Fruit fly (Drosophila melanogaster) whole organism, embryonic: ENCODE measurements around the gene eIF1.

Source experiments
- B-H2 ChIP-seq: fragments of 200-800 bp; sonication (Bioruptor generic); optimal IDR thresholded peaks from 2 replicates; lab custom pipeline; 2018; ENCODE audit warnings: missing biosample characterization, mild to moderate bottlenecking, missing genetic modification characterization
- CG10209 ChIP-seq: fragments of 200-800 bp; sonication (Bioruptor generic); optimal IDR thresholded peaks from 3 replicates; lab custom pipeline; 2017; ENCODE audit warnings: missing biosample characterization, mild to moderate bottlenecking, missing genetic modification characterization, missing genetic modification reagents
- CG10543 ChIP-seq: fragments of 200-800 bp; sonication (Bioruptor generic); optimal IDR thresholded peaks from 3 replicates; lab custom pipeline; 2017; ENCODE audit warnings: missing biosample characterization, mild to moderate bottlenecking, missing genetic modification characterization, moderate library complexity
- CG1233 ChIP-seq: fragments of 200-800 bp; sonication (Bioruptor generic); optimal IDR thresholded peaks from 4 replicates; lab custom pipeline; 2018; ENCODE audit warnings: missing biosample characterization, mild to moderate bottlenecking, missing genetic modification characterization
- CG12391 ChIP-seq: fragments of 200-800 bp; sonication (Bioruptor generic); optimal IDR thresholded peaks from 3 replicates; lab custom pipeline; 2018; ENCODE audit warnings: missing biosample characterization, mild to moderate bottlenecking, missing genetic modification characterization, moderate library complexity
- CG13296 ChIP-seq: fragments of 200-800 bp; sonication (Bioruptor generic); optimal IDR thresholded peaks from 3 replicates; lab custom pipeline; 2018; ENCODE audit warnings: missing biosample characterization, mild to moderate bottlenecking, missing genetic modification characterization
- CG15011 ChIP-seq: fragments of 200-800 bp; sonication (Bioruptor generic); optimal IDR thresholded peaks from 3 replicates; lab custom pipeline; 2018; ENCODE audit warnings: missing biosample characterization, mild to moderate bottlenecking, missing genetic modification characterization
- CG18764 ChIP-seq: fragments of 200-800 bp; sonication (Bioruptor generic); optimal IDR thresholded peaks from 3 replicates; lab custom pipeline; 2016; ENCODE audit warnings: missing biosample characterization, missing genetic modification characterization
- CG2199 ChIP-seq: fragments of 200-800 bp; sonication (Bioruptor generic); IDR thresholded peaks from 3 replicates; pipeline ENCODE4 v1.3.6; 2022; ENCODE audit warnings: missing biosample characterization, missing genetic modification characterization
- CG2875 ChIP-seq: fragments of 200-800 bp; sonication (Bioruptor generic); optimal IDR thresholded peaks from 2 replicates; lab custom pipeline; 2017; ENCODE audit warnings: missing biosample characterization, mild to moderate bottlenecking, missing genetic modification characterization, missing genetic modification reagents
- CG2889 ChIP-seq: fragments of 200-800 bp; sonication (Bioruptor generic); IDR thresholded peaks from 3 replicates; pipeline ENCODE4 v1.3.6; 2022; ENCODE audit warnings: missing biosample characterization, missing genetic modification characterization
- CG30431 ChIP-seq: fragments of 200-800 bp; sonication (Bioruptor generic); optimal IDR thresholded peaks from 2 replicates; lab custom pipeline; 2017; ENCODE audit warnings: missing biosample characterization, missing genetic modification characterization
- CG34376 ChIP-seq: fragments of 200-800 bp; sonication (Bioruptor generic); optimal IDR thresholded peaks from 2 replicates; lab custom pipeline; 2018; ENCODE audit warnings: missing biosample characterization, mild to moderate bottlenecking, missing genetic modification characterization
- CG3838 ChIP-seq: fragments of 200-800 bp; sonication (Bioruptor generic); optimal IDR thresholded peaks from 3 replicates; lab custom pipeline; 2016; ENCODE audit warnings: missing biosample characterization, missing genetic modification characterization
- CG6254 ChIP-seq: fragments of 200-800 bp; sonication (Bioruptor generic); optimal IDR thresholded peaks from 3 replicates; lab custom pipeline; 2017; ENCODE audit warnings: mild to moderate bottlenecking, missing biosample characterization, missing genetic modification reagents, missing genetic modification characterization
- CG6689 ChIP-seq: fragments of 200-800 bp; sonication (Bioruptor generic); IDR thresholded peaks from 2 replicates; pipeline ENCODE4 v1.3.6; 2022; ENCODE audit warnings: missing biosample characterization, missing genetic modification characterization
- CG7786 ChIP-seq: fragments of 200-800 bp; sonication (Bioruptor generic); optimal IDR thresholded peaks from 2 replicates; lab custom pipeline; 2016; ENCODE audit warnings: missing biosample characterization, missing genetic modification characterization
- CG7839 ChIP-seq: fragments of 200-800 bp; sonication (Bioruptor generic); optimal IDR thresholded peaks from 3 replicates; lab custom pipeline; 2018; ENCODE audit warnings: missing biosample characterization, mild to moderate bottlenecking, missing genetic modification characterization, moderate library complexity
- CG8478 ChIP-seq: fragments of >200 bp; optimal IDR thresholded peaks from 2 replicates; lab custom pipeline; 2018
- CG9797 ChIP-seq: fragments of 200-800 bp; sonication (Bioruptor generic); optimal IDR thresholded peaks from 3 replicates; lab custom pipeline; 2018; ENCODE audit warnings: missing biosample characterization, mild to moderate bottlenecking, missing genetic modification characterization
- Camta ChIP-seq: fragments of 200-800 bp; sonication (Bioruptor generic); optimal IDR thresholded peaks from 2 replicates; lab custom pipeline; 2016; ENCODE audit warnings: missing biosample characterization, missing genetic modification characterization
- Ets97D ChIP-seq: fragments of 200-800 bp; sonication (Bioruptor generic); optimal IDR thresholded peaks from 3 replicates; lab custom pipeline; 2016; ENCODE audit warnings: missing biosample characterization, missing genetic modification characterization
- HLH4C ChIP-seq: fragments of 200-800 bp; sonication (Bioruptor generic); IDR thresholded peaks from 3 replicates; pipeline ENCODE4 v1.3.6; 2022; ENCODE audit warnings: missing biosample characterization, missing genetic modification characterization; ENCODE audit not compliant: partially characterized antibody
- Hey ChIP-seq: fragments of 200-800 bp; sonication (Bioruptor generic); optimal IDR thresholded peaks from 3 replicates; lab custom pipeline; 2018; ENCODE audit warnings: missing biosample characterization, mild to moderate bottlenecking, missing genetic modification characterization
- Hsf ChIP-seq: fragments of 200-800 bp; sonication (Bioruptor generic); optimal IDR thresholded peaks from 3 replicates; lab custom pipeline; 2016; ENCODE audit warnings: missing biosample characterization, missing genetic modification characterization
- MBD-R2 ChIP-seq: fragments of 200-800 bp; sonication (Bioruptor generic); IDR thresholded peaks from 2 replicates; pipeline ENCODE4 v1.3.6; 2022; ENCODE audit warnings: missing biosample characterization, missing genetic modification characterization
- Med ChIP-seq: fragments of 200-800 bp; sonication (Bioruptor generic); peaks from one replicate; lab custom pipeline; 2016; ENCODE audit warnings: missing biosample characterization, missing genetic modification characterization, mild to moderate bottlenecking, inconsistent platforms, moderate library complexity
- Pdp1 ChIP-seq, 2 experiments: fragments of 200-800 bp; sonication (Bioruptor generic); optimal IDR thresholded peaks; 3 replicates each; lab custom pipeline; 2016; ENCODE audit warnings: missing biosample characterization in 2 of 2, missing genetic modification characterization in 2 of 2, mild to moderate bottlenecking in 1 of 2, moderate library complexity in 1 of 2
- Stat92E ChIP-seq, 3 experiments: fragments of >200 bp in 2 of 3; fragments of 200-800 bp in 1 of 3; sonication (Bioruptor generic) in 1 of 3; optimal IDR thresholded peaks; 2 replicates each; lab custom pipeline; 2017 to 2019; ENCODE audit warnings: missing biosample characterization in 3 of 3, missing genetic modification characterization in 3 of 3, mild to moderate bottlenecking in 1 of 3, moderate library complexity in 1 of 3
- YL-1 ChIP-seq: fragments of 200-800 bp; sonication (Bioruptor generic); optimal IDR thresholded peaks from 3 replicates; lab custom pipeline; 2017; ENCODE audit warnings: missing biosample characterization, mild to moderate bottlenecking, missing genetic modification characterization
- abd-A ChIP-seq: fragments of 200-800 bp; sonication (Bioruptor generic); optimal IDR thresholded peaks from 3 replicates; lab custom pipeline; 2019; ENCODE audit warnings: missing biosample characterization, mild to moderate bottlenecking, missing genetic modification characterization, moderate library complexity
- al ChIP-seq: fragments of 200-800 bp; sonication (Bioruptor generic); IDR thresholded peaks from 2 replicates; pipeline ENCODE4 v1.3.6; 2022; ENCODE audit warnings: missing biosample characterization, missing genetic modification characterization
- ase ChIP-seq: fragments of 200-800 bp; sonication (Bioruptor generic); IDR thresholded peaks from 3 replicates; pipeline ENCODE4 v1.3.6; 2022; ENCODE audit warnings: missing biosample characterization, missing genetic modification characterization
- bcd ChIP-seq: fragments of 200-800 bp; sonication (Bioruptor generic); optimal IDR thresholded peaks from 2 replicates; lab custom pipeline; 2017; ENCODE audit warnings: missing biosample characterization, mild to moderate bottlenecking, missing genetic modification characterization
- chm ChIP-seq: fragments of 200-800 bp; sonication (Bioruptor generic); IDR thresholded peaks from 2 replicates; pipeline ENCODE4 v1.3.6; 2022; ENCODE audit warnings: missing biosample characterization, missing genetic modification characterization
- chn ChIP-seq: fragments of 200-800 bp; sonication (Bioruptor generic); optimal IDR thresholded peaks from 2 replicates; lab custom pipeline; 2016; ENCODE audit warnings: missing biosample characterization, missing genetic modification characterization
- crol ChIP-seq: fragments of 200-800 bp; sonication (Bioruptor generic); IDR thresholded peaks from 2 replicates; pipeline ENCODE4 v1.3.6; 2022; ENCODE audit warnings: missing biosample characterization, missing genetic modification characterization
- grau ChIP-seq: fragments of 200-800 bp; optimal IDR thresholded peaks from 3 replicates; lab custom pipeline; 2019; ENCODE audit warnings: missing biosample characterization, mild to moderate bottlenecking, missing genetic modification characterization, moderate library complexity
- jing ChIP-seq: fragments of 200-800 bp; sonication (Bioruptor generic); optimal IDR thresholded peaks from 2 replicates; lab custom pipeline; 2018; ENCODE audit warnings: missing biosample characterization, mild to moderate bottlenecking, missing genetic modification characterization
- nerfin-2 ChIP-seq: fragments of 200-800 bp; sonication (Bioruptor generic); IDR thresholded peaks from 2 replicates; pipeline ENCODE4 v1.3.6; 2022; ENCODE audit warnings: missing biosample characterization, missing genetic modification characterization; ENCODE audit not compliant: partially characterized antibody
- org-1 ChIP-seq: fragments of 200-800 bp; sonication (Bioruptor generic); optimal IDR thresholded peaks from 2 replicates; lab custom pipeline; 2017; ENCODE audit warnings: missing biosample characterization, missing genetic modification characterization
- pnt ChIP-seq: fragments of 200-800 bp; sonication (Bioruptor generic); optimal IDR thresholded peaks from 3 replicates; lab custom pipeline; 2016; ENCODE audit warnings: missing biosample characterization, missing genetic modification characterization
- run ChIP-seq: fragments of 200-800 bp; sonication (Bioruptor generic); optimal IDR thresholded peaks from 3 replicates; lab custom pipeline; 2018; ENCODE audit warnings: missing biosample characterization, mild to moderate bottlenecking, missing genetic modification characterization
- seq ChIP-seq: fragments of 200-800 bp; sonication (Bioruptor generic); IDR thresholded peaks from 2 replicates; pipeline ENCODE4 v1.3.6; 2022; ENCODE audit warnings: missing biosample characterization, missing genetic modification characterization
- sob ChIP-seq: fragments of 200-800 bp; sonication (Bioruptor generic); IDR thresholded peaks from 2 replicates; pipeline ENCODE4 v1.3.6; 2022; ENCODE audit warnings: missing biosample characterization, missing genetic modification characterization
- sug ChIP-seq: fragments of 200-800 bp; optimal IDR thresholded peaks from 2 replicates; lab custom pipeline; 2019; ENCODE audit warnings: missing biosample characterization, mild to moderate bottlenecking, missing genetic modification characterization, moderate library complexity
- trh ChIP-seq: fragments of 200-800 bp; sonication (Bioruptor generic); optimal IDR thresholded peaks from 2 replicates; lab custom pipeline; 2016; ENCODE audit warnings: missing biosample characterization, missing genetic modification characterization
- tx ChIP-seq: fragments of 200-800 bp; sonication (Bioruptor generic); optimal IDR thresholded peaks from 2 replicates; lab custom pipeline; 2016; ENCODE audit warnings: missing biosample characterization, missing genetic modification characterization

Gene eIF1

dm6 chr3L:3226458-3226783, 3.3 kb downstream of the eIF1 start (continued):
- TF ChIP-seq Pdp1 (GFP tag; optimal IDR thresholded peaks at IDR 0.05; lab: Kevin White, UChicago) (peak in 1 of 2 experiments; percentile 41), tx (GFP tag; lab: Kevin White, UChicago) (no peak), Hsf (GFP tag; lab: Kevin White, UChicago) (no peak), CG6689 (no peak), crol (GFP tag; lab: Robert Waterston, UW) (peak; percentile 82)

- peak; percentile 4 for TF ChIP-seq grau (tag; lab: Kevin White, UChicago)
- peak; percentile 64; the same call in 1 of the 3 replicates for TF ChIP-seq CG2199 (GFP tag; lab: Robert Waterston, UW)
- TF ChIP-seq CG10543 = peak; percentile 8
- peak; percentile 31 for TF ChIP-seq B-H2 (GFP tag; lab: Kevin White, UChicago)
- peak; percentile 6 for TF ChIP-seq CG34376
- no peak for TF ChIP-seq jing
- TF ChIP-seq CG15011 (GFP tag; lab: Kevin White, UChicago) = no peak
- TF ChIP-seq Med (GFP tag; lab: Kevin White, UChicago) = peak; percentile 20
- no peak for TF ChIP-seq bcd (GFP tag; lab: Kevin White, UChicago)
- peak; percentile 91 for TF ChIP-seq sug
- TF ChIP-seq CG13296 = peak; percentile 16
- peak; percentile 25; the same call in 1 of the 2 replicates for TF ChIP-seq sob
These were observed 13.2 kb downstream of the eIF1 start for dm6 chr3L:3236319-3236718.

- TF ChIP-seq Ets97D (GFP tag; lab: Kevin White, UChicago) (peak; percentile 90), nerfin-2 (GFP tag; lab: Robert Waterston, UW) (no peak), Stat92E (GFP tag; optimal IDR thresholded peaks at IDR 0.05; lab: Kevin White, UChicago) (peak in 1 of 3 experiments; percentile 38), chm (GFP tag; lab: Robert Waterston, UW) (no peak), chn (GFP tag; lab: Kevin White, UChicago) (peak; percentile 21), CG12391 (tag; lab: Kevin White, UChicago) (peak; percentile 32), Med (GFP tag; lab: Kevin White, UChicago) (peak; percentile 92), seq (GFP tag; lab: Robert Waterston, UW) (no peak), YL-1 (GFP tag; lab: Kevin White, UChicago) (peak; percentile 78), MBD-R2 (peak; percentile 80), Hey (tag; lab: Kevin White, UChicago) (no peak), CG9797 (GFP tag; lab: Kevin White, UChicago) (peak; percentile 93), abd-A (tag; lab: Kevin White, UChicago) (no peak), CG1233 (no peak), CG30431 (GFP tag; lab: Kevin White, UChicago) (no peak), CG7786 (GFP tag; lab: Kevin White, UChicago) (peak; percentile 27), Camta (peak; percentile 48), al (GFP tag; lab: Robert Waterston, UW) (no peak), CG2889 (no peak), CG2875 (GFP tag; lab: Kevin White, UChicago) (no peak), CG8478 (lab: Kevin White, UChicago) (no peak), CG6254 (GFP tag; lab: Kevin White, UChicago) (no peak), CG7839 (tag; lab: Kevin White, UChicago) (no peak), ase (GFP tag; lab: Robert Waterston, UW) (no peak), CG3838 (GFP tag; lab: Kevin White, UChicago) (no peak), HLH4C (no peak), Pdp1 (GFP tag; optimal IDR thresholded peaks at IDR 0.05; lab: Kevin White, UChicago) (peak in 1 of 2 experiments; percentile 63), trh (no peak), CG10209 (GFP tag; lab: Kevin White, UChicago) (no peak), run (no peak), CG18764 (GFP tag; lab: Kevin White, UChicago) (no peak), org-1 (GFP tag; lab: Kevin White, UChicago) (no peak), pnt (GFP tag; lab: Kevin White, UChicago) (peak; percentile 2)
These were observed 16.1 kb downstream of the eIF1 start, which contains the start of gene CG17746 for dm6 chr3L:3239033-3239752. Gene CG17746 (minus strand): TSS chr3L:3239578.
